Worm (Caenorhabditis elegans): ENCODE data around the gene T28F3.5.

DNA sequence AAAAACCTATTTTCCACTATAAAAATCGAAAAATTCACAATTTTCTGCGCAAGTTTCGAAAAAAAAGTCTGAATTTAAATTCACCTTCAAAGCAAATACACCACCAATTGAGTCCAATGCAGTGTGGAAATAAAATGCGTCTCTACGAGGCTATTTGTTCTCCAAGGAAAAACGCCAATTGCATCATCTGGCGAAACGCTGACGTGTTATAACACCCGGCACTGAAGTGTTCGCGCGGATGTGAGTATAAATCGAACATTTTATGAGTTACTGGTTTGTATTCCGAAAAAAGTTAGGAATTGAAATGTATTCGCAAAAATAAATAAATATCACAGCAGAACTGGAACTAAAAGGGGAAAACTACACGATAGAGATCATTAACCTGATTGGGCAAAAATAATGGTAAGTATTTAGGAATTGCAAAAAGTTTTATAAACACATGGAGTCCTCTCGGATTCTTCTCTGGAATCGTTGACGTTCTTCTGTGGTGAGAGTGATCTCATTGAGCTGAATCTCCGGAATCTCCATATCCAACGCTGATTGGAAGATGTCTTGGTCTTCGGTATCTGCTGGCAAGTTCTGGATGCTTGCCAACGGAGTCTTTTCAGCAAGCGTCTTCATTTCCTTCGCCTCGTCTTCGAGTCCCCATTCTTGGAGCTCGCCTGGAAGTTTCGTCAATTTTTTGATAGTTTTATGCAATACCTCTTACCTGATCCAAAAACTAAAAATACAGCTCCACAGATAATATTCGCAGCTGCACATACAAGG, 6.5 kb upstream of the T28F3.5 start, which contains the start of gene zipt-7.1:
- TF ChIP-seq nfya-1 (tag; optimal IDR thresholded peaks at IDR 0.05; ENCODE audit: insufficient read depth) (no peak), elt-3 (tag; optimal IDR thresholded peaks at IDR 0.05) (no peak), nhr-237 (tag; optimal IDR thresholded peaks at IDR 0.05) (no peak), skn-1 (tag; optimal IDR thresholded peaks at IDR 0.05) (no peak), nhr-77 (tag; optimal IDR thresholded peaks at IDR 0.05) (no peak), pqm-1 (tag; optimal IDR thresholded peaks at IDR 0.05) (no peak), ztf-11 (tag; optimal IDR thresholded peaks at IDR 0.05) (no peak), unc-62 (GFP tag; optimal IDR thresholded peaks at IDR 0.05) (no peak)
